Fruit fly (Drosophila melanogaster) whole organism, pupa: ENCODE measurements around the gene witty.

Source experiments
- CG10348 ChIP-seq: fragments of 200-800 bp; sonication (Bioruptor generic); IDR thresholded peaks from 2 replicates; pipeline ENCODE4 v1.3.6; 2022; ENCODE audit warnings: missing biosample characterization, missing genetic modification characterization
- CG12605 ChIP-seq: fragments of 200-800 bp; sonication (Bioruptor generic); IDR thresholded peaks from 2 replicates; pipeline ENCODE4 v1.3.6; 2022; ENCODE audit warnings: missing biosample characterization, missing genetic modification characterization
- CG34367 ChIP-seq: fragments of 200-800 bp; sonication (Bioruptor generic); optimal IDR thresholded peaks from 2 replicates; lab custom pipeline; 2018; ENCODE audit warnings: missing biosample characterization, mild to moderate bottlenecking, missing genetic modification characterization
- CG8159 ChIP-seq: fragments of 200-800 bp; sonication (Bioruptor generic); optimal IDR thresholded peaks from 3 replicates; lab custom pipeline; 2018; ENCODE audit warnings: missing biosample characterization, mild to moderate bottlenecking, missing genetic modification characterization, moderate library complexity
- CG8301 ChIP-seq: fragments of 200-800 bp; sonication (Bioruptor generic); optimal IDR thresholded peaks from 2 replicates; lab custom pipeline; 2018; ENCODE audit warnings: missing biosample characterization, mild to moderate bottlenecking, missing genetic modification characterization
- CG9948 ChIP-seq: fragments of 200-800 bp; sonication (Bioruptor generic); optimal IDR thresholded peaks from 2 replicates; lab custom pipeline; 2018; ENCODE audit warnings: missing biosample characterization, mild to moderate bottlenecking, missing genetic modification characterization, moderate library complexity
- D1 ChIP-seq: fragments of 200-800 bp; sonication (Bioruptor generic); optimal IDR thresholded peaks from 2 replicates; lab custom pipeline; 2018; ENCODE audit warnings: missing biosample characterization, mild to moderate bottlenecking, missing genetic modification characterization, moderate library complexity
- EcR ChIP-seq: fragments of 200-800 bp; sonication (Bioruptor generic); optimal IDR thresholded peaks from 3 replicates; lab custom pipeline; 2019; ENCODE audit warnings: missing biosample characterization, missing genetic modification characterization, mild to moderate bottlenecking, moderate library complexity, missing genetic modification reagents
- Pif1A ChIP-seq: fragments of 200-800 bp; sonication (Bioruptor generic); optimal IDR thresholded peaks from 3 replicates; lab custom pipeline; 2016; ENCODE audit warnings: missing biosample characterization, missing genetic modification characterization
- Pif1B ChIP-seq: fragments of 200-800 bp; sonication (Bioruptor generic); optimal IDR thresholded peaks from 3 replicates; lab custom pipeline; 2016; ENCODE audit warnings: missing biosample characterization, missing genetic modification characterization
- fd96Ca ChIP-seq: fragments of 200-800 bp; sonication (Bioruptor generic); IDR thresholded peaks from 3 replicates; pipeline ENCODE4 v1.3.6; 2022; ENCODE audit warnings: missing biosample characterization, missing genetic modification characterization
- gl ChIP-seq: fragments of 200-800 bp; sonication (Bioruptor generic); optimal IDR thresholded peaks from 2 replicates; lab custom pipeline; 2018; ENCODE audit warnings: missing biosample characterization, mild to moderate bottlenecking, missing genetic modification characterization
- rn ChIP-seq: fragments of 200-800 bp; sonication (Bioruptor generic); IDR thresholded peaks from 2 replicates; pipeline ENCODE4 v1.3.6; 2022; ENCODE audit warnings: missing biosample characterization, missing genetic modification characterization

- TF ChIP-seq EcR (GFP tag; lab: Kevin White, UChicago) (no peak), CG34367 (tag; lab: Kevin White, UChicago) (no peak), CG10348 (GFP tag; lab: Robert Waterston, UW) (no peak), fd96Ca (no peak), gl (no peak), Pif1B (GFP tag; lab: Kevin White, UChicago) (no peak), CG8301 (tag; lab: Kevin White, UChicago) (no peak), rn (no peak), CG12605 (no peak), CG9948 (tag; lab: Kevin White, UChicago) (no peak), D1 (tag; lab: Kevin White, UChicago) (no peak), Pif1A (GFP tag; lab: Kevin White, UChicago) (no peak), CG8159 (tag; lab: Kevin White, UChicago) (no peak)
Measured at dm6 chr2L:8339751-8340349, 1.8 kb downstream of the witty start.
